Worm (Caenorhabditis elegans): ENCODE measurements around the gene Y17D7C.1.

The Y17D7C.1 gene

ce11 chrV:18719956-18720489, 13.7 kb downstream of the Y17D7C.1 start, which contains the start of gene Y17D7C.2 (continued):
- no peak for TF ChIP-seq nhr-41 (GFP tag; IDR thresholded peaks at IDR 0.05)
- TF ChIP-seq hif-1 (tag; optimal IDR thresholded peaks at IDR 0.05), result no peak
- no peak for TF ChIP-seq ZK546.5 (tag; optimal IDR thresholded peaks at IDR 0.05)
- TF ChIP-seq madf-9 (GFP tag; conservative IDR thresholded peaks at IDR 0.05), result no peak
- no peak for TF ChIP-seq arid-1 (GFP tag; conservative IDR thresholded peaks at IDR 0.05)

ce11 chrV:18721873-18722272, 15.5 kb downstream of the Y17D7C.1 start:
- TF ChIP-seq unc-62 (GFP tag; optimal IDR thresholded peaks at IDR 0.05 in 1 of 2) (peak in 1 of 2 experiments; percentile 93), unc-62 (tag; optimal IDR thresholded peaks at IDR 0.05) (no peak), snpc-4 (tag; optimal IDR thresholded peaks at IDR 0.05) (no peak), aha-1 (tag) (peak; percentile 87)

DNA sequence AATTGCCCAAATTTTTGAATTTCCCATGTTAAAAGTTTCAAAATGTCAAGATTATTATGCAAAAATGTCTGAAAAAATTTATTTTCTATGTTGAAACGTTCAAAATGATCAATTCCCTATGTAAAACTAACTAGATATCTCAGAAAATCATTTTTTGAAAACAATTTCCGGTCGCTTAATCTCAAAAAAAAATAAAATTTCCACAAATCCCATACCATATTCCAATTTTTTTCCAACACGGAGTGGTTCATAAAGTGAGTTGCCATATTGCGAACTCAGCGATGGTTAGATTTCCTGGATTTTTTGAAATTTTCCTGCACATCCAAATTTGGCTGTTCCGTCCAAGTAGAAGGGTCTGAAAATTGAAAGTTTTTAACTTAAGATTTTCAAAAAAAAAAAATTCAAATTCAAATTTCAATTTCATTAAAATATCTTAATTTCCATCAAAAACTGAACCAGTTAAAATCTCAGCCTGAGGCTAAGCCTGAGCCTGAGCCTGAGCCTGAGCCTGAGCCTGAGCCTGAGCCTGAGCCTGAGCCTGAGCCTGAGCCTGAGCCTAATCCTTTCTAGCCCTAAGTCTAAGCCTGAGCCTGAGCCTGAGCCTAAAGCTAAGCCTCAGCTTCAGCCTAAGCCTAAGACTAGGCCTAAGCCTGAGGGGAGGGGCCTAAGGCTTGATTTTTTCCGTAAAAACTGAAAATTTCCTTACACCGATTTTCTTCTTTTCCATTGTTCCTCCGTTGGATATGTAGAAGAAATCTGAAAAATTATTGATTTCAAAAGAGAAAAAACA, 16.3 kb downstream of the Y17D7C.1 start:
- TF ChIP-seq set-16 (GFP tag; IDR thresholded peaks at IDR 0.05), result peak; percentile 59
- no peak for TF ChIP-seq ceh-32 (tag; optimal IDR thresholded peaks at IDR 0.05; ENCODE audit: poor library complexity)
- TF ChIP-seq dmd-9 (GFP tag; IDR thresholded peaks at IDR 0.05), result peak; percentile 55; the same call in 1 of the 2 replicates

ce11 chrV:18723604-18724003, 17.2 kb downstream of the Y17D7C.1 start:
- TF ChIP-seq lin-1 (GFP tag; IDR thresholded peaks at IDR 0.05), result no peak
- TF ChIP-seq nhr-6 (tag; optimal IDR thresholded peaks at IDR 0.05), result peak; percentile 95
- no peak for TF ChIP-seq daf-8 (GFP tag; IDR thresholded peaks at IDR 0.05)
- TF ChIP-seq dpl-1 (GFP tag; optimal IDR thresholded peaks at IDR 0.05), result peak; percentile 65
- TF ChIP-seq lin-29 (GFP tag; IDR thresholded peaks at IDR 0.05), result no peak; the same call in none of the 2 replicates
- TF ChIP-seq ceh-32 (tag; optimal IDR thresholded peaks at IDR 0.05; ENCODE audit: poor library complexity), result no peak
- no peak for TF ChIP-seq lin-15B (tag; optimal IDR thresholded peaks at IDR 0.05)
- peak; percentile 72 for TF ChIP-seq nhr-77 (tag; optimal IDR thresholded peaks at IDR 0.05)
- TF ChIP-seq zag-1 (tag; optimal IDR thresholded peaks at IDR 0.05), result no peak
- no peak for TF ChIP-seq mxl-3 (GFP tag; optimal IDR thresholded peaks at IDR 0.05)
- TF ChIP-seq ces-1 (GFP tag; optimal IDR thresholded peaks at IDR 0.05), result no peak
- no peak for TF ChIP-seq tag-97 (GFP tag; IDR thresholded peaks at IDR 0.05)
- peak; percentile 81 for TF ChIP-seq ceh-28 (tag; optimal IDR thresholded peaks at IDR 0.05)
- no peak for TF ChIP-seq nhr-111 (GFP tag; optimal IDR thresholded peaks at IDR 0.05)
- peak; percentile 30 to 36 for TF ChIP-seq mdl-1 (tag; optimal IDR thresholded peaks at IDR 0.05)
- peak; percentile 24 for TF ChIP-seq attf-4 (tag; optimal IDR thresholded peaks at IDR 0.05)
- peak; percentile 57 to 87 for TF ChIP-seq lsy-2 (tag; optimal IDR thresholded peaks at IDR 0.05)
- peak; percentile 57 for TF ChIP-seq hmg-1.1 (GFP tag; IDR thresholded peaks at IDR 0.05)
- TF ChIP-seq nhr-42 (GFP tag; IDR thresholded peaks at IDR 0.05), result no peak
- no peak for TF ChIP-seq snpc-1.2 (GFP tag; IDR thresholded peaks at IDR 0.05)
- TF ChIP-seq tra-1 (GFP tag; IDR thresholded peaks at IDR 0.05), result no peak
- TF ChIP-seq aha-1 (tag), result peak; percentile 97
- no peak for TF ChIP-seq nhr-10 (tag; optimal IDR thresholded peaks at IDR 0.05)
- no peak for TF ChIP-seq F49E8.2 (tag; optimal IDR thresholded peaks at IDR 0.05; ENCODE audit: borderline replicate concordance)
- no peak for TF ChIP-seq dmd-8 (GFP tag; IDR thresholded peaks at IDR 0.05)
- TF ChIP-seq hif-1 (tag; optimal IDR thresholded peaks at IDR 0.05), result peak in 1 of 2 experiments; percentile 19
- no peak for TF ChIP-seq ceh-20 (GFP tag; IDR thresholded peaks at IDR 0.05)
- no peak for TF ChIP-seq ZK546.5 (tag; optimal IDR thresholded peaks at IDR 0.05)
- no peak for TF ChIP-seq egl-27 (tag; optimal IDR thresholded peaks at IDR 0.05)
- peak; percentile 28 for TF ChIP-seq jun-1 (tag; optimal IDR thresholded peaks at IDR 0.05)
- no peak for TF ChIP-seq daf-19 (GFP tag; conservative IDR thresholded peaks at IDR 0.05)
- TF ChIP-seq egl-43 (GFP tag; IDR thresholded peaks at IDR 0.05), result no peak
- no peak for TF ChIP-seq mdt-29 (GFP tag; IDR thresholded peaks at IDR 0.05)
- no peak for TF ChIP-seq saeg-2 (GFP tag; IDR thresholded peaks at IDR 0.05)
- TF ChIP-seq mxl-2 (GFP tag; conservative IDR thresholded peaks at IDR 0.05), result no peak
- TF ChIP-seq aly-2 (tag; optimal IDR thresholded peaks at IDR 0.05), result no peak
